Fruit fly (Drosophila melanogaster) whole organism, embryonic: ENCODE measurements around the gene CG42554.

Experiments
- Meics ChIP-seq: fragments of 200-800 bp; sonication (Bioruptor generic); optimal IDR thresholded peaks from 2 replicates; lab custom pipeline; 2017; ENCODE audit warnings: missing biosample characterization, mild to moderate bottlenecking, missing genetic modification characterization
- Sox100B ChIP-seq: fragments of 200-800 bp; sonication (Bioruptor generic); optimal IDR thresholded peaks from 3 replicates; lab custom pipeline; 2018; ENCODE audit warnings: missing biosample characterization, mild to moderate bottlenecking, missing genetic modification characterization

- TF ChIP-seq Meics (peak; percentile 48), Sox100B (GFP tag; lab: Kevin White, UChicago) (peak; percentile 65)
Measured at dm6 chr3L:805642-806218, 29.8 kb upstream of the CG42554 start.
